Worm (Caenorhabditis elegans): ENCODE data around the gene Y9C2UA.1.
A peak's percentile ranks its signal among the peaks of the same experiment; 100 is the strongest.

- no peak for TF ChIP-seq nhr-11 (tag; optimal IDR thresholded peaks at IDR 0.05)
- no peak for TF ChIP-seq unc-39 (tag; optimal IDR thresholded peaks at IDR 0.05)
- TF ChIP-seq F13H6.1 (tag; optimal IDR thresholded peaks at IDR 0.05) = no peak
- TF ChIP-seq nhr-25 (tag; optimal IDR thresholded peaks at IDR 0.05) = peak; percentile 35
- TF ChIP-seq snpc-4 (tag; optimal IDR thresholded peaks at IDR 0.05) = no peak
- TF ChIP-seq ama-1 (optimal IDR thresholded peaks at IDR 0.05) = no peak
- TF ChIP-seq C34F6.9 (tag; optimal IDR thresholded peaks at IDR 0.05) = peak; percentile 53
These were observed 37.6 kb downstream of the Y9C2UA.1 start, which contains the start of the genes sec-5 and pir-1 for ce11 chrII:9177080-9177479.

All from whole organism, L2 larva.